Worm (Caenorhabditis elegans): ENCODE results near the gene srsx-33.

DNA sequence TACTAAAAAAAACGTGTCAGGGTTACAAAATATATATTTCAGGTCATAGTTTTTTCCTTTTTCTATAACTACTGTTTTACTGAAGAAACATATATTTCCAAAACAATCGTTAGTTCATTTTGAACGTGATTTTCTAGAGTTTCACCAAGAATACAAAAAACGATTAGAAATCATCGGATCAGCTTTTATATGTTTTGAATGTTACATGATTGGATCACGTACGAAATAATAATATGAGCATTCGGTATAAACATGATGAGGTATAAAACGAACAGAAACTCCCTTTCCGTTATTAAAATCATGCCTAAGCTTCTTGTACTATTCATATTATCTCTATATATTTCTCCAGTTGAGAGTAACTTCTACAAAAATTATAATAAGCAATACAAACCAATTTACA is 20.5 kb upstream of the srsx-33 start, which contains the start of gene clec-223:
- TF ChIP-seq rnt-1 (tag; optimal IDR thresholded peaks at IDR 0.05) (no peak), F13H6.1 (tag; optimal IDR thresholded peaks at IDR 0.05) (no peak), pha-4 (tag; optimal IDR thresholded peaks at IDR 0.05) (no peak), ref-2 (tag; optimal IDR thresholded peaks at IDR 0.05) (no peak), dve-1 (tag; optimal IDR thresholded peaks at IDR 0.05) (no peak), unc-86 (tag; optimal IDR thresholded peaks at IDR 0.05) (no peak), ceh-45 (GFP tag; IDR thresholded peaks at IDR 0.05) (no peak), elt-2 (tag; optimal IDR thresholded peaks at IDR 0.05) (no peak), ama-1 (optimal IDR thresholded peaks at IDR 0.05) (no peak), hlh-13 (GFP tag; optimal IDR thresholded peaks at IDR 0.05) (no peak), ceh-31 (tag; optimal IDR thresholded peaks at IDR 0.05) (no peak), hlh-30 (tag; optimal IDR thresholded peaks at IDR 0.05; ENCODE audit: insufficient read depth) (no peak)

Data from whole organism, late embryonic.